Worm (Caenorhabditis elegans) whole organism, mixed stage, embryonic: Measurements from ENCODE around the gene xpf-1.
A peak's percentile ranks its signal among the peaks of the same experiment; 100 is the strongest.

Source experiments
- M03D4.4 ChIP-seq: sonication (generic microtip); optimal IDR thresholded peaks from 2 replicates; lab custom pipeline; 2017; ENCODE audit warnings: mild to moderate bottlenecking, missing genetic modification characterization, missing compliant biosample characterization
- bed-3 ChIP-seq: fragments of 200-800 bp; sonication (Bioruptor generic); optimal IDR thresholded peaks from 3 replicates; lab custom pipeline; 2018; ENCODE audit warnings: mild to moderate bottlenecking, missing genetic modification characterization, moderate library complexity, missing compliant biosample characterization
- blmp-1 ChIP-seq: fragments of 150-350 bp; optimal IDR thresholded peaks from 2 replicates; lab custom pipeline; 2014; ENCODE audit warnings: missing biosample characterization, missing genetic modification characterization
- ceh-43 ChIP-seq: fragments of 200-800 bp; sonication (Bioruptor generic); optimal IDR thresholded peaks from 2 replicates; lab custom pipeline; 2018; ENCODE audit warnings: mild to moderate bottlenecking, missing genetic modification characterization, moderate library complexity, missing compliant biosample characterization
- ceh-83 ChIP-seq: fragments of 200-800 bp; sonication (Bioruptor generic); optimal IDR thresholded peaks from 2 replicates; lab custom pipeline; 2018; ENCODE audit warnings: mild to moderate bottlenecking, missing genetic modification characterization, missing compliant biosample characterization
- ces-1 ChIP-seq: fragments of 150-350 bp; optimal IDR thresholded peaks from 2 replicates; lab custom pipeline; 2014; ENCODE audit warnings: missing biosample characterization, missing genetic modification reagents, missing genetic modification characterization
- cnd-1 ChIP-seq: fragments of 200-800 bp; sonication (Bioruptor generic); optimal IDR thresholded peaks from 2 replicates; lab custom pipeline; 2018; ENCODE audit warnings: mild to moderate bottlenecking, missing genetic modification characterization, missing compliant biosample characterization
- drap-1 ChIP-seq: fragments of 200-800 bp; sonication (Bioruptor generic); optimal IDR thresholded peaks from 3 replicates; lab custom pipeline; 2018; ENCODE audit warnings: mild to moderate bottlenecking, missing genetic modification characterization, missing compliant biosample characterization
- elt-1 ChIP-seq: sonication (generic microtip); optimal IDR thresholded peaks from 2 replicates; lab custom pipeline; 2017; ENCODE audit warnings: missing genetic modification characterization, mild to moderate bottlenecking, missing compliant biosample characterization, antibody characterized with exemption, moderate library complexity, borderline replicate concordance; ENCODE audit not compliant: insufficient read depth
- elt-3 ChIP-seq: fragments of 150-350 bp; optimal IDR thresholded peaks from 2 replicates; lab custom pipeline; 2014; ENCODE audit warnings: missing biosample characterization, missing genetic modification characterization
- flh-1 ChIP-seq: fragments of 200-800 bp; sonication (Bioruptor generic); optimal IDR thresholded peaks from 2 replicates; lab custom pipeline; 2018; ENCODE audit warnings: mild to moderate bottlenecking, missing genetic modification characterization, moderate library complexity, missing compliant biosample characterization
- ham-2 ChIP-seq: fragments of 200-800 bp; sonication (Bioruptor generic); optimal IDR thresholded peaks from 2 replicates; lab custom pipeline; 2018; ENCODE audit warnings: mild to moderate bottlenecking, missing genetic modification characterization, missing compliant biosample characterization
- hlh-1 ChIP-seq: fragments of 150-350 bp; optimal IDR thresholded peaks from 2 replicates; lab custom pipeline; 2014; ENCODE audit warnings: missing biosample characterization, missing genetic modification reagents, missing genetic modification characterization
- lsy-2 ChIP-seq: fragments of 150-350 bp; optimal IDR thresholded peaks from 2 replicates; lab custom pipeline; 2014; ENCODE audit warnings: missing biosample characterization, missing genetic modification characterization
- mab-5 ChIP-seq: fragments of 150-350 bp; optimal IDR thresholded peaks from 2 replicates; lab custom pipeline; 2014; ENCODE audit warnings: missing biosample characterization, missing genetic modification characterization
- mls-2 ChIP-seq: sonication (generic microtip); optimal IDR thresholded peaks from 2 replicates; lab custom pipeline; 2016; ENCODE audit warnings: mild to moderate bottlenecking, missing genetic modification characterization, moderate library complexity, missing compliant biosample characterization
- nhr-12 ChIP-seq: fragments of 150-350 bp; optimal IDR thresholded peaks from 2 replicates; lab custom pipeline; 2014; ENCODE audit warnings: missing biosample characterization, missing genetic modification characterization
- nhr-237 ChIP-seq: fragments of 150-350 bp; optimal IDR thresholded peaks from 2 replicates; lab custom pipeline; 2014; ENCODE audit warnings: missing biosample characterization, missing genetic modification characterization
- nhr-28 ChIP-seq: fragments of 150-350 bp; optimal IDR thresholded peaks from 2 replicates; lab custom pipeline; 2014; ENCODE audit warnings: missing biosample characterization, missing genetic modification characterization
- nhr-76 ChIP-seq: sonication (generic microtip); optimal IDR thresholded peaks from 2 replicates; lab custom pipeline; 2017; ENCODE audit warnings: missing biosample characterization, missing genetic modification characterization
- pha-4 ChIP-seq: fragments of 150-350 bp; optimal IDR thresholded peaks from 2 replicates; lab custom pipeline; 2018; ENCODE audit warnings: missing biosample characterization, missing genetic modification reagents, missing genetic modification characterization
- snpc-4 ChIP-seq: fragments of 150-350 bp; optimal IDR thresholded peaks from 2 replicates; lab custom pipeline; 2014; ENCODE audit warnings: missing biosample characterization, missing genetic modification characterization
- sptf-1 ChIP-seq: sonication (generic microtip); optimal IDR thresholded peaks from 2 replicates; lab custom pipeline; 2017; ENCODE audit warnings: mild to moderate bottlenecking, missing genetic modification characterization, moderate library complexity, missing compliant biosample characterization
- unc-120 ChIP-seq: sonication (generic microtip); optimal IDR thresholded peaks from 2 replicates; lab custom pipeline; 2017; ENCODE audit warnings: missing genetic modification characterization, missing compliant biosample characterization; ENCODE audit not compliant: poor library complexity, severe bottlenecking
- unc-62 ChIP-seq: fragments of 150-350 bp; optimal IDR thresholded peaks from 2 replicates; lab custom pipeline; 2014; ENCODE audit warnings: missing biosample characterization, missing genetic modification reagents, missing genetic modification characterization
- zip-8 ChIP-seq: fragments of 150-350 bp; optimal IDR thresholded peaks from 2 replicates; lab custom pipeline; 2014; ENCODE audit warnings: missing biosample characterization, missing genetic modification characterization
- ztf-11 ChIP-seq: fragments of 150-350 bp; optimal IDR thresholded peaks from 2 replicates; lab custom pipeline; 2014; ENCODE audit warnings: missing biosample characterization, missing genetic modification characterization

Gene xpf-1

ce11 chrII:11723904-11724303 is 27.9 kb downstream of the xpf-1 start, which contains the start of gene ldh-1:
Gene ldh-1 (plus strand): TSS chrII:11724204.
- TF ChIP-seq sptf-1 (no peak), ces-1 (GFP tag; lab: Kevin White, UChicago) (peak; percentile 37)
- TF ChIP-seq, all 35 proteins: peak for 1

- TF ChIP-seq ceh-83 (GFP tag; lab: Kevin White, UChicago) (no peak), ces-1 (GFP tag; lab: Kevin White, UChicago) (peak; percentile 85), blmp-1 (tag; lab: Kevin White, UChicago) (no peak), snpc-4 (tag; lab: Kevin White, UChicago) (no peak), unc-120 (tag; lab: Kevin White, UChicago) (peak; percentile 25), hlh-1 (tag; lab: Kevin White, UChicago) (peak; percentile 74), zip-8 (tag; lab: Kevin White, UChicago) (no peak), elt-3 (no peak)
These were observed 28.4 kb downstream of the xpf-1 start for ce11 chrII:11724362-11724761.

ce11 chrII:11725615-11726014 is 29.6 kb downstream of the xpf-1 start:
- TF ChIP-seq pha-4 (tag; lab: Kevin White, UChicago) = no peak

- TF ChIP-seq blmp-1 (tag; lab: Kevin White, UChicago) (no peak), nhr-28 (tag; lab: Kevin White, UChicago) (no peak), drap-1 (GFP tag; lab: Kevin White, UChicago) (no peak), nhr-76 (tag; lab: Kevin White, UChicago) (no peak), hlh-1 (tag; lab: Kevin White, UChicago) (no peak), ham-2 (GFP tag; lab: Kevin White, UChicago) (no peak), snpc-4 (tag; lab: Kevin White, UChicago) (no peak), unc-62 (GFP tag; lab: Kevin White, UChicago) (no peak), flh-1 (GFP tag; lab: Kevin White, UChicago) (no peak), nhr-237 (tag; lab: Kevin White, UChicago) (no peak), nhr-12 (tag; lab: Kevin White, UChicago) (no peak), M03D4.4 (tag; lab: Kevin White, UChicago) (no peak), elt-3 (no peak), mab-5 (tag; lab: Kevin White, UChicago) (no peak), elt-1 (no peak), ceh-43 (GFP tag; lab: Kevin White, UChicago) (no peak)
These were observed 30.6 kb downstream of the xpf-1 start, which contains the start of gene F13D12.5 for ce11 chrII:11726470-11727106. Gene F13D12.5 (plus strand): TSS chrII:11726814.

- TF ChIP-seq elt-1 (no peak), lsy-2 (tag; lab: Kevin White, UChicago) (no peak), ces-1 (GFP tag; lab: Kevin White, UChicago) (no peak), M03D4.4 (tag; lab: Kevin White, UChicago) (no peak), mab-5 (tag; lab: Kevin White, UChicago) (no peak), cnd-1 (tag; lab: Kevin White, UChicago) (no peak), bed-3 (GFP tag; lab: Kevin White, UChicago) (no peak), pha-4 (tag; lab: Kevin White, UChicago) (no peak), mls-2 (tag; lab: Kevin White, UChicago) (no peak), sptf-1 (no peak), ztf-11 (no peak), nhr-76 (tag; lab: Kevin White, UChicago) (no peak), nhr-237 (tag; lab: Kevin White, UChicago) (no peak)
- TF ChIP-seq, all 35 proteins: peak for 0
These were observed 31.5 kb downstream of the xpf-1 start for ce11 chrII:11727438-11727837.

- peak; percentile 45 for TF ChIP-seq unc-120 (tag; lab: Kevin White, UChicago)
- peak; percentile 91 for TF ChIP-seq hlh-1 (tag; lab: Kevin White, UChicago)
- TF ChIP-seq unc-62 (GFP tag; lab: Kevin White, UChicago) = no peak
These were observed 32.7 kb downstream of the xpf-1 start, which contains the start of gene alh-8 for ce11 chrII:11728545-11729105. Gene alh-8 (plus strand): TSS chrII:11729055.
